Worm (Caenorhabditis elegans) whole organism, mixed stage, embryonic: ENCODE data around the gene srx-105.

Experiments
- elt-3 ChIP-seq: fragments of 150-350 bp; optimal IDR thresholded peaks from 2 replicates; lab custom pipeline; 2014; ENCODE audit warnings: missing biosample characterization, missing genetic modification characterization
- lin-32 ChIP-seq: fragments of 200-800 bp; sonication (Bioruptor generic); optimal IDR thresholded peaks from 2 replicates; lab custom pipeline; 2018; ENCODE audit warnings: mild to moderate bottlenecking, missing genetic modification characterization, missing compliant biosample characterization
- lsy-2 ChIP-seq: fragments of 150-350 bp; optimal IDR thresholded peaks from 2 replicates; lab custom pipeline; 2014; ENCODE audit warnings: missing biosample characterization, missing genetic modification characterization
- mab-5 ChIP-seq: fragments of 150-350 bp; optimal IDR thresholded peaks from 2 replicates; lab custom pipeline; 2014; ENCODE audit warnings: missing biosample characterization, missing genetic modification characterization
- nhr-12 ChIP-seq: fragments of 150-350 bp; optimal IDR thresholded peaks from 2 replicates; lab custom pipeline; 2014; ENCODE audit warnings: missing biosample characterization, missing genetic modification characterization
- sem-2 ChIP-seq: fragments of 200-800 bp; sonication (Bioruptor generic); optimal IDR thresholded peaks from 2 replicates; lab custom pipeline; 2018; ENCODE audit warnings: mild to moderate bottlenecking, missing genetic modification characterization, missing compliant biosample characterization
- snpc-4 ChIP-seq: fragments of 150-350 bp; optimal IDR thresholded peaks from 2 replicates; lab custom pipeline; 2014; ENCODE audit warnings: missing biosample characterization, missing genetic modification characterization
- unc-62 ChIP-seq: fragments of 150-350 bp; optimal IDR thresholded peaks from 2 replicates; lab custom pipeline; 2014; ENCODE audit warnings: missing biosample characterization, missing genetic modification reagents, missing genetic modification characterization

DNA sequence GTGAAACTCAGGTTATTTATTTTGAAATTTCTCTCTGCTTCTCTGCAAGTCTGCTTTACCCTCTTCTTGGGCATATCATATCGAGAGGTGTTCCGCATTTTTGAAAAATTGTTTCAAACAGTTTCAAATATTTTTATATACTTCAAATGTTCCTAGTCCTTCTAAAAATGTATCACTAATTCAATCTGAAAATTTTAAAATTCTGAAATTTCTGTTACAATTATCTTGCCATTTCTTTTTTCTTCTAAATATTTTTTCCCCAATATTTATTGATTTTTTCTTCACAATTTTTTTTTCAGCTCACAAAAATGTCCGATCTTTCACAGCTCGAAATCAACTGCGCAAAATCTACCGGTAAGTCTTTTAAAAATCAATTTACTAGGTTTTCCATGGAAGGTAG, 41.4 kb downstream of the srx-105 start, which contains the start of gene F19B10.4:
- no peak for TF ChIP-seq mab-5 (tag; lab: Kevin White, UChicago)
- TF ChIP-seq lsy-2 (tag; lab: Kevin White, UChicago), result no peak
- no peak for TF ChIP-seq elt-3 (tag; lab: Kevin White, UChicago)
- no peak for TF ChIP-seq lin-32 (GFP tag; lab: Kevin White, UChicago)
- TF ChIP-seq sem-2 (GFP tag; lab: Kevin White, UChicago), result no peak
- TF ChIP-seq snpc-4, result no peak
- TF ChIP-seq nhr-12 (tag; lab: Kevin White, UChicago), result no peak
- TF ChIP-seq unc-62 (GFP tag; lab: Kevin White, UChicago), result no peak
